Fruit fly (Drosophila melanogaster) whole organism, embryonic: Measurements from ENCODE around the gene CG32639.

ENCODE experiments used
- Asciz ChIP-seq: fragments of 200-800 bp; sonication (Bioruptor generic); optimal IDR thresholded peaks from 2 replicates; lab custom pipeline; 2017; ENCODE audit warnings: missing biosample characterization, mild to moderate bottlenecking, missing genetic modification characterization, missing genetic modification reagents
- B-H1 ChIP-seq: fragments of 200-800 bp; sonication (Bioruptor generic); IDR thresholded peaks from 3 replicates; pipeline ENCODE4 v1.3.6; 2022; ENCODE audit warnings: missing biosample characterization, missing genetic modification characterization
- Bdp1 ChIP-seq: fragments of 200-800 bp; sonication (Bioruptor generic); optimal IDR thresholded peaks from 3 replicates; lab custom pipeline; 2016; ENCODE audit warnings: missing biosample characterization, missing genetic modification characterization
- CG10147 ChIP-seq: fragments of 200-800 bp; sonication (Bioruptor generic); optimal IDR thresholded peaks from 2 replicates; lab custom pipeline; 2019; ENCODE audit warnings: missing biosample characterization, mild to moderate bottlenecking, missing genetic modification characterization, moderate library complexity
- CG12071 ChIP-seq: fragments of 200-800 bp; sonication (Bioruptor generic); optimal IDR thresholded peaks from 3 replicates; lab custom pipeline; 2018; ENCODE audit warnings: missing biosample characterization, mild to moderate bottlenecking, missing genetic modification characterization
- CG16815 ChIP-seq: fragments of 200-800 bp; sonication (Bioruptor generic); optimal IDR thresholded peaks from 3 replicates; lab custom pipeline; 2017; ENCODE audit warnings: missing biosample characterization, mild to moderate bottlenecking, missing genetic modification characterization
- CG18476 ChIP-seq: fragments of 200-800 bp; sonication (Bioruptor generic); optimal IDR thresholded peaks from 2 replicates; lab custom pipeline; 2016; ENCODE audit warnings: missing biosample characterization, mild to moderate bottlenecking, missing genetic modification characterization
- CG30020 ChIP-seq: fragments of 200-800 bp; optimal IDR thresholded peaks from 2 replicates; lab custom pipeline; 2019; ENCODE audit warnings: missing biosample characterization, mild to moderate bottlenecking, missing genetic modification characterization, moderate library complexity
- CG31441 ChIP-seq: fragments of 200-800 bp; sonication (Bioruptor generic); IDR thresholded peaks from 2 replicates; pipeline ENCODE4 v1.3.6; 2022; ENCODE audit warnings: missing biosample characterization, missing genetic modification characterization
- CG3163 ChIP-seq: fragments of 200-800 bp; sonication (Bioruptor generic); optimal IDR thresholded peaks from 3 replicates; lab custom pipeline; 2016; ENCODE audit warnings: missing biosample characterization, missing genetic modification characterization
- CG32532 ChIP-seq: fragments of 200-800 bp; sonication (Bioruptor generic); IDR thresholded peaks from 2 replicates; pipeline ENCODE4 v1.3.6; 2022; ENCODE audit warnings: missing biosample characterization, missing genetic modification characterization
- CG32772 ChIP-seq: fragments of 200-800 bp; sonication (Bioruptor generic); IDR thresholded peaks from 2 replicates; pipeline ENCODE4 v1.3.6; 2022; ENCODE audit warnings: missing biosample characterization, missing genetic modification characterization
- CG34376 ChIP-seq: fragments of 200-800 bp; sonication (Bioruptor generic); optimal IDR thresholded peaks from 2 replicates; lab custom pipeline; 2018; ENCODE audit warnings: missing biosample characterization, mild to moderate bottlenecking, missing genetic modification characterization
- CG4282 ChIP-seq: fragments of 200-800 bp; sonication (Bioruptor generic); optimal IDR thresholded peaks from 2 replicates; lab custom pipeline; 2016; ENCODE audit warnings: missing biosample characterization, missing genetic modification characterization
- CG4424 ChIP-seq: fragments of 200-800 bp; sonication (Bioruptor generic); optimal IDR thresholded peaks from 3 replicates; lab custom pipeline; 2016; ENCODE audit warnings: missing biosample characterization, missing genetic modification characterization
- CG4617 ChIP-seq: fragments of 200-800 bp; sonication (Bioruptor generic); optimal IDR thresholded peaks from 3 replicates; lab custom pipeline; 2016; ENCODE audit warnings: missing biosample characterization, missing genetic modification characterization, borderline replicate concordance
- CG6272 ChIP-seq: fragments of 200-800 bp; sonication (Bioruptor generic); IDR thresholded peaks from 2 replicates; pipeline ENCODE4 v1.3.6; 2022; ENCODE audit warnings: missing biosample characterization, missing genetic modification characterization
- CG6791 ChIP-seq: fragments of 200-800 bp; sonication (Bioruptor generic); IDR thresholded peaks from 3 replicates; pipeline ENCODE4 v1.3.6; 2022; ENCODE audit warnings: missing biosample characterization, missing genetic modification characterization; ENCODE audit not compliant: partially characterized antibody
- CG6854 ChIP-seq: fragments of 200-800 bp; sonication (Bioruptor generic); optimal IDR thresholded peaks from 3 replicates; lab custom pipeline; 2017; ENCODE audit warnings: missing biosample characterization, mild to moderate bottlenecking, missing genetic modification characterization
- CG7372 ChIP-seq: fragments of 200-800 bp; sonication (Bioruptor generic); IDR thresholded peaks from 2 replicates; pipeline ENCODE4 v1.3.6; 2022; ENCODE audit warnings: missing biosample characterization, missing genetic modification characterization
- CG8359 ChIP-seq: fragments of 200-800 bp; sonication (Bioruptor generic); optimal IDR thresholded peaks from 2 replicates; lab custom pipeline; 2017; ENCODE audit warnings: missing biosample characterization, mild to moderate bottlenecking, missing genetic modification characterization, borderline replicate concordance
- CkIIα-i1 ChIP-seq: fragments of 200-800 bp; sonication (Bioruptor generic); IDR thresholded peaks from 2 replicates; pipeline ENCODE4 v1.3.6; 2022; ENCODE audit warnings: missing biosample characterization, missing genetic modification characterization
- Fer2 ChIP-seq: fragments of 200-800 bp; sonication (Bioruptor generic); optimal IDR thresholded peaks from 2 replicates; lab custom pipeline; 2018; ENCODE audit warnings: missing biosample characterization, mild to moderate bottlenecking, missing genetic modification characterization, moderate library complexity
- Fer3 ChIP-seq: fragments of 200-800 bp; sonication (Bioruptor generic); optimal IDR thresholded peaks from 2 replicates; lab custom pipeline; 2018; ENCODE audit warnings: missing biosample characterization, mild to moderate bottlenecking, missing genetic modification characterization, moderate library complexity
- Hand ChIP-seq: fragments of 200-800 bp; sonication (Bioruptor generic); optimal IDR thresholded peaks from 2 replicates; lab custom pipeline; 2017; ENCODE audit warnings: mild to moderate bottlenecking, missing biosample characterization, missing genetic modification reagents, missing genetic modification characterization
- Hey ChIP-seq: fragments of 200-800 bp; sonication (Bioruptor generic); optimal IDR thresholded peaks from 3 replicates; lab custom pipeline; 2018; ENCODE audit warnings: missing biosample characterization, mild to moderate bottlenecking, missing genetic modification characterization
- Mes4 ChIP-seq: fragments of 200-800 bp; sonication (Bioruptor generic); optimal IDR thresholded peaks from 2 replicates; lab custom pipeline; 2016; ENCODE audit warnings: missing biosample characterization, missing genetic modification characterization
- Oaz ChIP-seq: fragments of 200-800 bp; sonication (Bioruptor generic); IDR thresholded peaks from 2 replicates; pipeline ENCODE4 v1.3.6; 2022; ENCODE audit warnings: missing biosample characterization, missing genetic modification characterization
- abd-A ChIP-seq: fragments of 200-800 bp; sonication (Bioruptor generic); optimal IDR thresholded peaks from 3 replicates; lab custom pipeline; 2019; ENCODE audit warnings: missing biosample characterization, mild to moderate bottlenecking, missing genetic modification characterization, moderate library complexity
- aop ChIP-seq: fragments of 200-800 bp; sonication (Bioruptor generic); IDR thresholded peaks from 2 replicates; pipeline ENCODE4 v1.3.6; 2022; ENCODE audit warnings: missing biosample characterization, missing genetic modification characterization
- az2 ChIP-seq: fragments of 200-800 bp; sonication (Bioruptor generic); optimal IDR thresholded peaks from 3 replicates; lab custom pipeline; 2016; ENCODE audit warnings: missing biosample characterization, missing genetic modification characterization
- bcd ChIP-seq: fragments of 200-800 bp; sonication (Bioruptor generic); optimal IDR thresholded peaks from 2 replicates; lab custom pipeline; 2017; ENCODE audit warnings: missing biosample characterization, mild to moderate bottlenecking, missing genetic modification characterization
- croc ChIP-seq: fragments of 200-800 bp; sonication (Bioruptor generic); conservative IDR thresholded peaks from 3 replicates; pipeline ENCODE4 v1.3.6; 2022; ENCODE audit warnings: missing biosample characterization, missing genetic modification characterization
- cwo ChIP-seq: fragments of 200-800 bp; sonication (Bioruptor generic); optimal IDR thresholded peaks from 3 replicates; lab custom pipeline; 2017; ENCODE audit warnings: missing biosample characterization, missing genetic modification characterization, mild to moderate bottlenecking, moderate library complexity, missing genetic modification reagents
- gcm2 ChIP-seq: fragments of 200-800 bp; sonication (Bioruptor generic); optimal IDR thresholded peaks from 2 replicates; lab custom pipeline; 2016; ENCODE audit warnings: missing biosample characterization, missing genetic modification characterization
- gfzf ChIP-seq: fragments of 200-800 bp; sonication (Bioruptor generic); optimal IDR thresholded peaks from 2 replicates; lab custom pipeline; 2016; ENCODE audit warnings: missing biosample characterization, mild to moderate bottlenecking, missing genetic modification characterization, moderate library complexity
- gt ChIP-seq: fragments of 200-800 bp; sonication (Bioruptor generic); IDR thresholded peaks from 2 replicates; pipeline ENCODE4 v1.3.6; 2022; ENCODE audit warnings: missing biosample characterization, missing genetic modification characterization
- hb ChIP-seq: fragments of 200-800 bp; sonication (Bioruptor generic); IDR thresholded peaks from 3 replicates; pipeline ENCODE4 v1.3.6; 2022; ENCODE audit warnings: missing biosample characterization, missing genetic modification characterization; ENCODE audit not compliant: partially characterized antibody
- lilli ChIP-seq: fragments of 200-800 bp; sonication (Bioruptor generic); optimal IDR thresholded peaks from 3 replicates; lab custom pipeline; 2016; ENCODE audit warnings: missing biosample characterization, missing genetic modification characterization
- mam ChIP-seq: fragments of 200-800 bp; sonication (Bioruptor generic); optimal IDR thresholded peaks from 3 replicates; lab custom pipeline; 2016; ENCODE audit warnings: missing biosample characterization, missing genetic modification characterization
- pan ChIP-seq, 4 experiments: fragments of >200 bp in 3 of 4; fragments of 200-800 bp in 1 of 4; sonication (Bioruptor generic) in 1 of 4; optimal IDR thresholded peaks in 3 of 4; IDR thresholded peaks in 1 of 4; 2 replicates each; pipeline versions ENCODE4 v1.3.6 to Lab custom; 2017 to 2022; ENCODE audit warnings: missing biosample characterization in 2 of 4, missing genetic modification characterization in 2 of 4, mixed read lengths in 1 of 4
- pho ChIP-seq: fragments of 200-800 bp; sonication (Bioruptor generic); optimal IDR thresholded peaks from 2 replicates; lab custom pipeline; 2016; ENCODE audit warnings: missing biosample characterization, missing genetic modification characterization
- phol ChIP-seq: fragments of 200-800 bp; sonication (Bioruptor generic); optimal IDR thresholded peaks from 3 replicates; lab custom pipeline; 2018; ENCODE audit warnings: missing biosample characterization, mild to moderate bottlenecking, missing genetic modification characterization, moderate library complexity
- salm ChIP-seq: fragments of 200-800 bp; sonication (Bioruptor generic); optimal IDR thresholded peaks from 2 replicates; lab custom pipeline; 2018; ENCODE audit warnings: missing biosample characterization, mild to moderate bottlenecking, missing genetic modification characterization
- sens-2 ChIP-seq: fragments of 200-800 bp; sonication (Bioruptor generic); IDR thresholded peaks from 2 replicates; pipeline ENCODE4 v1.3.6; 2022; ENCODE audit warnings: missing biosample characterization, missing genetic modification characterization
- sqz ChIP-seq: fragments of 200-800 bp; sonication (Bioruptor generic); optimal IDR thresholded peaks from 3 replicates; lab custom pipeline; 2018; ENCODE audit warnings: missing biosample characterization, mild to moderate bottlenecking, missing genetic modification characterization
- tgo ChIP-seq: fragments of 200-800 bp; sonication (Bioruptor generic); IDR thresholded peaks from 3 replicates; pipeline ENCODE4 v1.3.6; 2022; ENCODE audit warnings: missing biosample characterization, missing genetic modification characterization
- toy ChIP-seq: fragments of 200-800 bp; sonication (Bioruptor generic); IDR thresholded peaks from 2 replicates; pipeline ENCODE4 v1.3.6; 2022; ENCODE audit warnings: missing biosample characterization, missing genetic modification characterization
- z ChIP-seq: fragments of 200-800 bp; sonication (Bioruptor generic); IDR thresholded peaks from 3 replicates; pipeline ENCODE4 v1.3.6; 2022; ENCODE audit warnings: missing biosample characterization, missing genetic modification characterization

The CG32639 gene

DNA sequence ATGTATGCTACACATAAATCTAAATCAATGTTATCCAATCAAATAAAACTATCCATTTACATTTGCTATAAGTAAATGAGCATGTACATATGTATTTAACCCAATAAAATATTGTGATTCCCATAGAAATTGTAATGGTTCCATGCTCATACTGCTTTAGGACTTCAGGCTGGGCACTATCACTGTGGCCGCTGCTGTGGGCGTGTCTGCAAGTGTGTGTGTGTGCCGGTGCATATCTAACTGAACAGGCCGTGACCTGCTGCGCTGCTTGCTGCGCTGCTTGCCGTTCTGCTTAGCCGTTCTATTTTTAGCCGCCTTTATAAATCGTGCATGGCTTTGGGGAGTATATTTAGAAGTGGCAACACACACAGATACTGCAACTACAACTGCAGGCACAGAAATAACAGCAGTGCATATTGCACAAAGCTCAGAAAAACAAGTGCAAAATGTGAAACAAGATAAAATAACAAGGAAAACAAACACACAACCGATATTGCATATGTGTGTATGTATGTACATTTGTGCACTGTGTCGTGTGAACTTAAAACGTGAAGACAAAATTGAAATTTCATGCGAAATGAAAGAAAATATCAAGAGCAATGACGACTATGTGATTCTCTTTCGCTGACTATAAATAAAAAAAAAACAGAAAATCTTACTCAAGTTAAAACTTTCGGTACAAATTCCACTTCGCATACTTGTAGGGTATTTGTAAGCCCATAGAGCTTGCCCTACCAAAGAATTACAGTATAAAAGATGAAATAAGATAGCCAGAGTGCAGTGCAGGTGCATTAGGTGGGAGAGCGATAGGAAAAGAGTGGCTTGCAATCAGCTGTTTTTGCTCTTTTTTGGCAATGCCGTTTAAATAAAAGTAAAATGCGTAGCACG lies 41.5 kb upstream of the CG32639 start (continued):
- TF ChIP-seq croc (GFP tag; lab: Robert Waterston, UW) (no peak), Asciz (no peak), CG4282 (GFP tag; lab: Kevin White, UChicago) (no peak), toy (GFP tag; lab: Robert Waterston, UW) (no peak), Oaz (no peak), Bdp1 (GFP tag; lab: Kevin White, UChicago) (no peak), gcm2 (GFP tag; lab: Kevin White, UChicago) (no peak), sens-2 (GFP tag; lab: Robert Waterston, UW) (no peak), CG32772 (GFP tag; lab: Robert Waterston, UW) (no peak), B-H1 (peak; percentile 24; the same call in 1 of the 3 replicates), Hand (GFP tag; lab: Kevin White, UChicago) (no peak), sqz (no peak), CG3163 (no peak), lilli (GFP tag; lab: Kevin White, UChicago) (no peak), pho (GFP tag; lab: Kevin White, UChicago) (no peak), CG7372 (GFP tag; lab: Robert Waterston, UW) (no peak), gt (GFP tag; lab: Robert Waterston, UW) (no peak), CG34376 (no peak), CkIIα-i1 (GFP tag; lab: Robert Waterston, UW) (no peak), phol (tag; lab: Kevin White, UChicago) (peak; percentile 32), CG4617 (GFP tag; lab: Kevin White, UChicago) (no peak), CG31441 (no peak), aop (GFP tag; lab: Robert Waterston, UW) (no peak), CG6854 (GFP tag; lab: Kevin White, UChicago) (no peak), CG32532 (GFP tag; lab: Robert Waterston, UW) (peak; percentile 32; the same call in 1 of the 2 replicates), CG18476 (GFP tag; lab: Kevin White, UChicago) (no peak), mam (peak; percentile 10), bcd (GFP tag; lab: Kevin White, UChicago) (no peak), gfzf (no peak), pan (optimal IDR thresholded peaks at IDR 0.05; lab: Kevin White, UChicago) (no peak), pan (GFP tag; optimal IDR thresholded peaks at IDR 0.05 in 1 of 2, IDR thresholded peaks at IDR 0.05 in 1 of 2) (no peak), CG30020 (tag; lab: Kevin White, UChicago) (no peak), Hey (tag; lab: Kevin White, UChicago) (no peak), z (no peak), Fer3 (tag; lab: Kevin White, UChicago) (peak; percentile 13), Mes4 (GFP tag; lab: Kevin White, UChicago) (no peak), CG6272 (GFP tag; lab: Robert Waterston, UW) (no peak), Fer2 (tag; lab: Kevin White, UChicago) (no peak), CG6791 (GFP tag; lab: Robert Waterston, UW) (0 out of 3 replicates have a peak, but pooled peaks have one; percentile 30), tgo (GFP tag; lab: Robert Waterston, UW) (no peak), CG12071 (GFP tag; lab: Kevin White, UChicago) (no peak), az2 (no peak), CG10147 (peak; percentile 7), CG8359 (GFP tag; lab: Kevin White, UChicago) (no peak), hb (GFP tag; lab: Robert Waterston, UW) (no peak), CG16815 (GFP tag; lab: Kevin White, UChicago) (no peak), CG4424 (peak; percentile 4), salm (tag; lab: Kevin White, UChicago) (no peak), cwo (GFP tag; lab: Kevin White, UChicago) (no peak), abd-A (tag; lab: Kevin White, UChicago) (no peak)
